Fruit fly (Drosophila melanogaster) whole organism, embryonic: ENCODE results near the gene CG12056.
A peak's percentile ranks its signal among the peaks of the same experiment; 100 is the strongest.

ENCODE experiments used
- Adf1 ChIP-seq: fragments of 200-800 bp; sonication (Bioruptor generic); IDR thresholded peaks from 2 replicates; pipeline ENCODE4 v1.3.6; 2022; ENCODE audit warnings: missing biosample characterization, missing genetic modification characterization
- CG1024 ChIP-seq: fragments of 200-800 bp; sonication (Bioruptor generic); IDR thresholded peaks from 2 replicates; pipeline ENCODE4 v1.3.6; 2022; ENCODE audit warnings: missing biosample characterization, missing genetic modification characterization
- CG10321 ChIP-seq: fragments of 200-800 bp; sonication (Bioruptor generic); IDR thresholded peaks from 2 replicates; pipeline ENCODE4 v1.3.6; 2022; ENCODE audit warnings: missing biosample characterization, missing genetic modification characterization
- CG13123 ChIP-seq: fragments of 200-800 bp; sonication (Bioruptor generic); optimal IDR thresholded peaks from 2 replicates; lab custom pipeline; 2016; ENCODE audit warnings: missing biosample characterization, missing genetic modification characterization
- CG13424 ChIP-seq: fragments of 200-800 bp; sonication (Bioruptor generic); optimal IDR thresholded peaks from 2 replicates; lab custom pipeline; 2019; ENCODE audit warnings: missing biosample characterization, mild to moderate bottlenecking, missing genetic modification characterization, moderate library complexity
- CG14667 ChIP-seq: fragments of 200-800 bp; sonication (Bioruptor generic); IDR thresholded peaks from 2 replicates; pipeline ENCODE4 v1.3.6; 2022; ENCODE audit warnings: missing biosample characterization, missing genetic modification characterization
- CG15073 ChIP-seq: fragments of 200-800 bp; sonication (Bioruptor generic); optimal IDR thresholded peaks from 2 replicates; lab custom pipeline; 2016; ENCODE audit warnings: missing biosample characterization, missing genetic modification characterization
- CG1647 ChIP-seq: fragments of 200-800 bp; sonication (Bioruptor generic); optimal IDR thresholded peaks from 3 replicates; lab custom pipeline; 2016; ENCODE audit warnings: missing biosample characterization, missing genetic modification characterization
- CG17361 ChIP-seq: fragments of 200-800 bp; sonication (Bioruptor generic); IDR thresholded peaks from 3 replicates; pipeline ENCODE4 v1.3.6; 2022; ENCODE audit warnings: missing biosample characterization, missing genetic modification characterization
- CG18599 ChIP-seq: fragments of 200-800 bp; sonication (Bioruptor generic); optimal IDR thresholded peaks from 3 replicates; lab custom pipeline; 2017; ENCODE audit warnings: missing biosample characterization, missing genetic modification characterization, mild to moderate bottlenecking, moderate library complexity, missing genetic modification reagents
- CG18619 ChIP-seq: fragments of 200-800 bp; sonication (Bioruptor generic); optimal IDR thresholded peaks from 3 replicates; lab custom pipeline; 2017; ENCODE audit warnings: missing biosample characterization, mild to moderate bottlenecking, missing genetic modification characterization
- CG2889 ChIP-seq: fragments of 200-800 bp; sonication (Bioruptor generic); IDR thresholded peaks from 3 replicates; pipeline ENCODE4 v1.3.6; 2022; ENCODE audit warnings: missing biosample characterization, missing genetic modification characterization
- CG31441 ChIP-seq: fragments of 200-800 bp; sonication (Bioruptor generic); IDR thresholded peaks from 2 replicates; pipeline ENCODE4 v1.3.6; 2022; ENCODE audit warnings: missing biosample characterization, missing genetic modification characterization
- CG32767 ChIP-seq: fragments of 200-800 bp; sonication (Bioruptor generic); IDR thresholded peaks from 2 replicates; pipeline ENCODE4 v1.3.6; 2022; ENCODE audit warnings: missing biosample characterization, missing genetic modification characterization
- CG34224 ChIP-seq: fragments of 200-800 bp; sonication (Bioruptor generic); IDR thresholded peaks from 3 replicates; pipeline ENCODE4 v1.3.6; 2022; ENCODE audit warnings: missing biosample characterization, missing genetic modification characterization; ENCODE audit not compliant: partially characterized antibody
- CG34376 ChIP-seq: fragments of 200-800 bp; sonication (Bioruptor generic); optimal IDR thresholded peaks from 2 replicates; lab custom pipeline; 2018; ENCODE audit warnings: missing biosample characterization, mild to moderate bottlenecking, missing genetic modification characterization
- CG4282 ChIP-seq: fragments of 200-800 bp; sonication (Bioruptor generic); optimal IDR thresholded peaks from 2 replicates; lab custom pipeline; 2016; ENCODE audit warnings: missing biosample characterization, missing genetic modification characterization
- CG4360 ChIP-seq: fragments of 200-800 bp; sonication (Bioruptor generic); IDR thresholded peaks from 2 replicates; pipeline ENCODE4 v1.3.6; 2022; ENCODE audit warnings: missing biosample characterization, missing genetic modification characterization
- CG5953 ChIP-seq: fragments of 200-800 bp; sonication (Bioruptor generic); IDR thresholded peaks from 2 replicates; pipeline ENCODE4 v1.3.6; 2022; ENCODE audit warnings: missing biosample characterization, missing genetic modification characterization
- CG6254 ChIP-seq: fragments of 200-800 bp; sonication (Bioruptor generic); optimal IDR thresholded peaks from 3 replicates; lab custom pipeline; 2017; ENCODE audit warnings: mild to moderate bottlenecking, missing biosample characterization, missing genetic modification reagents, missing genetic modification characterization
- CG6765 ChIP-seq: fragments of 200-800 bp; sonication (Bioruptor generic); optimal IDR thresholded peaks from 3 replicates; lab custom pipeline; 2017; ENCODE audit warnings: missing biosample characterization, mild to moderate bottlenecking, missing genetic modification characterization
- CG7271 ChIP-seq: fragments of 200-800 bp; sonication (Bioruptor generic); optimal IDR thresholded peaks from 2 replicates; lab custom pipeline; 2018; ENCODE audit warnings: missing biosample characterization, mild to moderate bottlenecking, missing genetic modification characterization, moderate library complexity
- CG8388 ChIP-seq: fragments of 200-800 bp; sonication (Bioruptor generic); optimal IDR thresholded peaks from 2 replicates; lab custom pipeline; 2019; ENCODE audit warnings: missing biosample characterization, mild to moderate bottlenecking, missing genetic modification characterization, moderate library complexity
- CG9797 ChIP-seq: fragments of 200-800 bp; sonication (Bioruptor generic); optimal IDR thresholded peaks from 3 replicates; lab custom pipeline; 2018; ENCODE audit warnings: missing biosample characterization, mild to moderate bottlenecking, missing genetic modification characterization
- CrebB ChIP-seq: fragments of 200-800 bp; sonication (Bioruptor generic); optimal IDR thresholded peaks from 3 replicates; lab custom pipeline; 2018; ENCODE audit warnings: missing biosample characterization, mild to moderate bottlenecking, missing genetic modification characterization
- Deaf1 ChIP-seq: fragments of 200-800 bp; optimal IDR thresholded peaks from 3 replicates; lab custom pipeline; 2019; ENCODE audit warnings: missing biosample characterization, mild to moderate bottlenecking, missing genetic modification characterization, moderate library complexity
- Dek ChIP-seq: fragments of 200-800 bp; sonication (Bioruptor generic); optimal IDR thresholded peaks from 3 replicates; lab custom pipeline; 2019; ENCODE audit warnings: missing biosample characterization, mild to moderate bottlenecking, missing genetic modification characterization, moderate library complexity
- Dip3 ChIP-seq: fragments of 200-800 bp; sonication (Bioruptor generic); optimal IDR thresholded peaks from 3 replicates; lab custom pipeline; 2016; ENCODE audit warnings: missing biosample characterization, missing genetic modification characterization
- E2f1 ChIP-seq: fragments of 200-800 bp; sonication (Bioruptor generic); IDR thresholded peaks from 2 replicates; pipeline ENCODE4 v1.3.6; 2022; ENCODE audit warnings: missing biosample characterization, missing genetic modification characterization
- H15 ChIP-seq: fragments of 200-800 bp; sonication (Bioruptor generic); IDR thresholded peaks from 3 replicates; pipeline ENCODE4 v1.3.6; 2022; ENCODE audit warnings: missing biosample characterization, missing genetic modification characterization
- Hand ChIP-seq: fragments of 200-800 bp; sonication (Bioruptor generic); optimal IDR thresholded peaks from 2 replicates; lab custom pipeline; 2017; ENCODE audit warnings: mild to moderate bottlenecking, missing biosample characterization, missing genetic modification reagents, missing genetic modification characterization
- Hsf ChIP-seq: fragments of 200-800 bp; sonication (Bioruptor generic); optimal IDR thresholded peaks from 3 replicates; lab custom pipeline; 2016; ENCODE audit warnings: missing biosample characterization, missing genetic modification characterization
- Rfx ChIP-seq: fragments of 200-800 bp; sonication (Bioruptor generic); IDR thresholded peaks from 2 replicates; pipeline ENCODE4 v1.3.6; 2022; ENCODE audit warnings: missing biosample characterization, missing genetic modification characterization
- Side ChIP-seq: fragments of 200-800 bp; sonication (Bioruptor generic); optimal IDR thresholded peaks from 2 replicates; lab custom pipeline; 2016; ENCODE audit warnings: missing biosample characterization, missing genetic modification characterization
- aop ChIP-seq: fragments of 200-800 bp; sonication (Bioruptor generic); IDR thresholded peaks from 2 replicates; pipeline ENCODE4 v1.3.6; 2022; ENCODE audit warnings: missing biosample characterization, missing genetic modification characterization
- dimm ChIP-seq: fragments of 200-800 bp; sonication (Bioruptor generic); IDR thresholded peaks from 2 replicates; pipeline ENCODE4 v1.3.6; 2022; ENCODE audit warnings: missing biosample characterization, missing genetic modification characterization
- disco-r ChIP-seq: fragments of 200-800 bp; sonication (Bioruptor generic); optimal IDR thresholded peaks from 2 replicates; lab custom pipeline; 2016; ENCODE audit warnings: missing biosample characterization, missing genetic modification characterization
- dmrt11E ChIP-seq: fragments of 200-800 bp; sonication (Bioruptor generic); optimal IDR thresholded peaks from 3 replicates; lab custom pipeline; 2018; ENCODE audit warnings: missing biosample characterization, mild to moderate bottlenecking, missing genetic modification characterization, moderate library complexity
- fd3F ChIP-seq: fragments of 200-800 bp; sonication (Bioruptor generic); optimal IDR thresholded peaks from 2 replicates; lab custom pipeline; 2018; ENCODE audit warnings: missing biosample characterization, mild to moderate bottlenecking, missing genetic modification characterization, moderate library complexity
- gt ChIP-seq: fragments of 200-800 bp; sonication (Bioruptor generic); IDR thresholded peaks from 2 replicates; pipeline ENCODE4 v1.3.6; 2022; ENCODE audit warnings: missing biosample characterization, missing genetic modification characterization
- her ChIP-seq: fragments of 200-800 bp; sonication (Bioruptor generic); optimal IDR thresholded peaks from 2 replicates; lab custom pipeline; 2016; ENCODE audit warnings: missing biosample characterization, missing genetic modification characterization
- insv ChIP-seq, 2 experiments: fragments of 200-800 bp; sonication (Bioruptor generic); optimal IDR thresholded peaks; 3 replicates each; lab custom pipeline; 2016 to 2018; ENCODE audit warnings: missing biosample characterization in 2 of 2, missing genetic modification characterization in 2 of 2
- maf-S ChIP-seq: fragments of 200-800 bp; sonication (Bioruptor generic); optimal IDR thresholded peaks from 2 replicates; lab custom pipeline; 2016; ENCODE audit warnings: missing biosample characterization, missing genetic modification characterization
- org-1 ChIP-seq: fragments of 200-800 bp; sonication (Bioruptor generic); optimal IDR thresholded peaks from 2 replicates; lab custom pipeline; 2017; ENCODE audit warnings: missing biosample characterization, missing genetic modification characterization
- pan ChIP-seq, 4 experiments: fragments of >200 bp in 3 of 4; fragments of 200-800 bp in 1 of 4; sonication (Bioruptor generic) in 1 of 4; optimal IDR thresholded peaks in 3 of 4; IDR thresholded peaks in 1 of 4; 2 replicates each; pipeline versions ENCODE4 v1.3.6 to Lab custom; 2017 to 2022; ENCODE audit warnings: missing biosample characterization in 2 of 4, missing genetic modification characterization in 2 of 4, mixed read lengths in 1 of 4
- pita ChIP-seq: fragments of 200-800 bp; sonication (Bioruptor generic); optimal IDR thresholded peaks from 2 replicates; lab custom pipeline; 2017; ENCODE audit warnings: missing biosample characterization, mild to moderate bottlenecking, missing genetic modification characterization
- row ChIP-seq: fragments of 200-800 bp; sonication (Bioruptor generic); IDR thresholded peaks from 3 replicates; pipeline ENCODE4 v1.3.6; 2022; ENCODE audit warnings: missing biosample characterization, missing genetic modification characterization
- sim ChIP-seq: fragments of 200-800 bp; sonication (Bioruptor generic); IDR thresholded peaks from 2 replicates; pipeline ENCODE4 v1.3.6; 2022; ENCODE audit warnings: missing biosample characterization, missing genetic modification characterization
- slou ChIP-seq: fragments of 200-800 bp; sonication (Bioruptor generic); optimal IDR thresholded peaks from 3 replicates; lab custom pipeline; 2016; ENCODE audit warnings: missing biosample characterization, missing genetic modification characterization
- sna ChIP-seq: fragments of 200-800 bp; sonication (Bioruptor generic); IDR thresholded peaks from 2 replicates; pipeline ENCODE4 v1.3.6; 2022; ENCODE audit warnings: missing biosample characterization, missing genetic modification characterization; ENCODE audit not compliant: partially characterized antibody
- stc ChIP-seq: fragments of 200-800 bp; sonication (Bioruptor generic); IDR thresholded peaks from 2 replicates; pipeline ENCODE4 v1.3.6; 2022; ENCODE audit warnings: missing biosample characterization, missing genetic modification characterization

CG12056 gene

dm6 chrX:9196362-9196761 lies 3.9 kb downstream of the CG12056 start, which contains the start of gene CG12118 (continued):
- TF ChIP-seq CG4282 (no peak), row (GFP tag; lab: Robert Waterston, UW) (peak; percentile 91), CG1024 (peak; percentile 70), Hand (GFP tag; lab: Kevin White, UChicago) (peak; percentile 32), CG2889 (GFP tag; lab: Robert Waterston, UW) (peak; percentile 84), CG31441 (GFP tag; lab: Robert Waterston, UW) (peak; percentile 72), org-1 (GFP tag; lab: Kevin White, UChicago) (peak; percentile 28), CG13424 (tag; lab: Kevin White, UChicago) (peak; percentile 84), pita (GFP tag; lab: Kevin White, UChicago) (no peak), CG13123 (GFP tag; lab: Kevin White, UChicago) (peak; percentile 75), insv (GFP tag; optimal IDR thresholded peaks at IDR 0.05; lab: Kevin White, UChicago) (peak in 1 of 2 experiments; percentile 7), fd3F (peak; percentile 63), CG6765 (no peak), CG10321 (GFP tag; lab: Robert Waterston, UW) (peak; percentile 56; the same call in 1 of the 2 replicates), Side (GFP tag; lab: Kevin White, UChicago) (peak; percentile 3), CG9797 (peak; percentile 2), CG4360 (GFP tag; lab: Robert Waterston, UW) (no peak), slou (GFP tag; lab: Kevin White, UChicago) (peak; percentile 70), CG34376 (GFP tag; lab: Kevin White, UChicago) (peak; percentile 27), CG32767 (GFP tag; lab: Robert Waterston, UW) (peak; percentile 68; the same call in 1 of the 2 replicates), Rfx (GFP tag; lab: Robert Waterston, UW) (peak; percentile 78), CG18619 (peak; percentile 57), CG7271 (peak; percentile 3), CG34224 (GFP tag; lab: Robert Waterston, UW) (peak; percentile 91), gt (GFP tag; lab: Robert Waterston, UW) (no peak), Hsf (GFP tag; lab: Kevin White, UChicago) (peak; percentile 71), aop (GFP tag; lab: Robert Waterston, UW) (no peak), dimm (peak; percentile 39; the same call in 1 of the 2 replicates), Dek (tag; lab: Kevin White, UChicago) (peak; percentile 62), sna (GFP tag; lab: Robert Waterston, UW) (peak; percentile 95), Deaf1 (tag; lab: Kevin White, UChicago) (peak; percentile 36), stc (GFP tag; lab: Robert Waterston, UW) (peak; percentile 66; the same call in 1 of the 2 replicates), E2f1 (GFP tag; lab: Robert Waterston, UW) (peak; percentile 80), CG18599 (GFP tag; lab: Kevin White, UChicago) (peak; percentile 72), maf-S (GFP tag; lab: Kevin White, UChicago) (peak; percentile 32), CG17361 (GFP tag; lab: Robert Waterston, UW) (peak; percentile 80), CG6254 (GFP tag; lab: Kevin White, UChicago) (peak; percentile 41), CG5953 (GFP tag; lab: Robert Waterston, UW) (0 out of 2 replicates have a peak, but pooled peaks have one; percentile 10), CG1647 (GFP tag; lab: Kevin White, UChicago) (no peak), CG8388 (GFP tag; lab: Kevin White, UChicago) (peak; percentile 78), dmrt11E (peak; percentile 80), CG15073 (no peak), sim (GFP tag; lab: Robert Waterston, UW) (no peak), CG14667 (GFP tag; lab: Robert Waterston, UW) (peak; percentile 57; the same call in 1 of the 2 replicates), H15 (GFP tag; lab: Robert Waterston, UW) (peak; percentile 71), pan (optimal IDR thresholded peaks at IDR 0.05; lab: Kevin White, UChicago) (no peak), pan (GFP tag; optimal IDR thresholded peaks at IDR 0.05 in 1 of 2, IDR thresholded peaks at IDR 0.05 in 1 of 2) (peak in 1 of 2 experiments; percentile 84), Dip3 (GFP tag; lab: Kevin White, UChicago) (peak; percentile 35), disco-r (GFP tag; lab: Kevin White, UChicago) (no peak), her (GFP tag; lab: Kevin White, UChicago) (no peak), CrebB (tag; lab: Kevin White, UChicago) (no peak), Adf1 (GFP tag; lab: Robert Waterston, UW) (peak; percentile 62)
